Worm (Caenorhabditis elegans) whole organism, midembryonic: ENCODE measurements around the gene ZK154.5.

Experiments used
- cog-1 ChIP-seq: sonication (generic microtip); optimal IDR thresholded peaks from 2 replicates; lab custom pipeline; 2016; ENCODE audit warnings: missing genetic modification characterization, missing compliant biosample characterization
- tab-1 ChIP-seq: fragments of 200-800 bp; sonication (Bioruptor generic); IDR thresholded peaks from 2 replicates; pipeline ENCODE4 v1.3.6; 2022; ENCODE audit warnings: missing genetic modification characterization, missing compliant biosample characterization

ce11 chrX:7773714-7774318, 13.9 kb downstream of the ZK154.5 start:
- TF ChIP-seq cog-1 (tag; lab: Kevin White, UChicago): no peak
- 0 out of 2 replicates have a peak, but pooled peaks have one; percentile 31 for TF ChIP-seq tab-1
